Fruit fly (Drosophila melanogaster): ENCODE data around the gene grn.
A peak's percentile ranks its signal among the peaks of the same experiment; 100 is the strongest.

grn gene

DNA sequence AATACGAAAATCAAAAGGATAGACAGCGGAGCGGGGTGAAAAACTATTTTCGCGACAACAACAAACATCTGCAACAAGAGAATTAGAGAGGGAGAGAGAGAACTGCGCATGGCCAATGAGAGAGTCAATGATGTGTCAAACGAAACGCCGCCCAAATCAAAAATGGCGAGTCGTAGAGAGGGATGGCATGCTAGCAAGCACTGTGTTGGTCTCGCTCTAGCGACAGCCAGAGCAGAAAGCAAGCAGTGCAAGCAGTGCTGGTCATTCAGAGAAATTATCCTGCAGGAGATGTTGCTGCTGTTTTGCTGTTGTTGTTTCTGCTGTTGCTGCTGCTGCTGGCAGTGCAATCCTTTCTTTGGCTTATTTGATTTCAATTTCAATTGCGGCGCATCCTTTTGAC is 9.6 kb upstream of the grn start (continued):
- TF ChIP-seq ash1 (GFP tag; optimal IDR thresholded peaks at IDR 0.05) (peak; percentile 76), pho (GFP tag; optimal IDR thresholded peaks at IDR 0.05) (peak; percentile 6), dpn (GFP tag; optimal IDR thresholded peaks at IDR 0.05) (no peak), ttk (GFP tag; IDR thresholded peaks at IDR 0.05) (0 out of 2 replicates have a peak, but pooled peaks have one; percentile 25), Ets65A (GFP tag) (peak; percentile 38), CG12769 (tag; optimal IDR thresholded peaks at IDR 0.05) (peak; percentile 11), sd (tag; optimal IDR thresholded peaks at IDR 0.05) (peak; percentile 8), caup (GFP tag; optimal IDR thresholded peaks at IDR 0.05; ENCODE audit: severe bottlenecking) (no peak), rib (GFP tag; IDR thresholded peaks at IDR 0.05) (peak; percentile 64; the same call in 1 of the 2 replicates), CG8290 (GFP tag; optimal IDR thresholded peaks at IDR 0.05) (peak; percentile 52), CG8290 (tag; optimal IDR thresholded peaks at IDR 0.05) (no peak), sens (GFP tag) (peak; percentile 16), slbo (GFP tag; IDR thresholded peaks at IDR 0.05) (0 out of 2 replicates have a peak, but pooled peaks have one; percentile 3), zen2 (GFP tag; IDR thresholded peaks at IDR 0.05; ENCODE audit: partially characterized antibody) (0 out of 3 replicates have a peak, but pooled peaks have one; percentile 35), D (optimal IDR thresholded peaks at IDR 0.05) (peak; percentile 82), D (GFP tag; optimal IDR thresholded peaks at IDR 0.05) (no peak), HmgZ (tag; optimal IDR thresholded peaks at IDR 0.05) (peak; percentile 55), CG11504 (tag; optimal IDR thresholded peaks at IDR 0.05) (peak; percentile 29), tll (GFP tag; optimal IDR thresholded peaks at IDR 0.05) (peak; percentile 43 to 52), unc-4 (GFP tag; IDR thresholded peaks at IDR 0.05; ENCODE audit: partially characterized antibody) (no peak), sob (GFP tag; IDR thresholded peaks at IDR 0.05) (0 out of 2 replicates have a peak, but pooled peaks have one; percentile 24), Dfd (GFP tag; optimal IDR thresholded peaks at IDR 0.05) (peak in 1 of 2 experiments; percentile 88), NFAT (GFP tag; IDR thresholded peaks at IDR 0.05) (peak; percentile 14; the same call in 1 of the 2 replicates), CG7963 (GFP tag; IDR thresholded peaks at IDR 0.05; ENCODE audit: partially characterized antibody) (no peak), chm (GFP tag; IDR thresholded peaks at IDR 0.05) (peak; percentile 60; the same call in 1 of the 2 replicates), CG17829 (tag; optimal IDR thresholded peaks at IDR 0.05) (peak; percentile 44), CG5953 (GFP tag; IDR thresholded peaks at IDR 0.05) (no peak), CG31365 (tag; optimal IDR thresholded peaks at IDR 0.05) (peak; percentile 99), CG8478 (optimal IDR thresholded peaks at IDR 0.05) (peak; percentile 97), HmgD (GFP tag; optimal IDR thresholded peaks at IDR 0.05) (peak; percentile 90), Bteb2 (GFP tag; optimal IDR thresholded peaks at IDR 0.05) (no peak), Opbp (GFP tag; IDR thresholded peaks at IDR 0.05; ENCODE audit: partially characterized antibody) (peak; percentile 48; the same call in 2 of the 3 replicates), Stat92E (GFP tag; optimal IDR thresholded peaks at IDR 0.05) (no peak), hkb (optimal IDR thresholded peaks at IDR 0.05) (no peak), hkb (GFP tag; IDR thresholded peaks at IDR 0.05) (0 out of 2 replicates have a peak, but pooled peaks have one; percentile 18), pan (optimal IDR thresholded peaks at IDR 0.05) (no peak), pan (GFP tag; optimal IDR thresholded peaks at IDR 0.05 in 1 of 2, IDR thresholded peaks at IDR 0.05 in 1 of 2) (peak in 1 of 2 experiments; percentile 87), CG4617 (GFP tag; optimal IDR thresholded peaks at IDR 0.05; ENCODE audit: borderline replicate concordance) (no peak), aop (GFP tag; IDR thresholded peaks at IDR 0.05) (peak; percentile 24; the same call in 1 of the 2 replicates), CG12236 (GFP tag; optimal IDR thresholded peaks at IDR 0.05) (no peak), CG13123 (GFP tag; optimal IDR thresholded peaks at IDR 0.05) (no peak), CG14050 (GFP tag; IDR thresholded peaks at IDR 0.05) (no peak), Nf-YC (tag; optimal IDR thresholded peaks at IDR 0.05) (peak; percentile 99), zf30C (GFP tag; optimal IDR thresholded peaks at IDR 0.05) (peak; percentile 34), lov (optimal IDR thresholded peaks at IDR 0.05) (no peak), lov (GFP tag; IDR thresholded peaks at IDR 0.05) (no peak), seq (GFP tag; IDR thresholded peaks at IDR 0.05) (peak; percentile 43; the same call in 1 of the 2 replicates), Adf1 (GFP tag; IDR thresholded peaks at IDR 0.05) (peak; percentile 62; the same call in 1 of the 2 replicates), mirr (GFP tag; optimal IDR thresholded peaks at IDR 0.05) (peak; percentile 35), CG9215 (GFP tag; IDR thresholded peaks at IDR 0.05) (no peak), grn (GFP tag; optimal IDR thresholded peaks at IDR 0.05) (peak; percentile 92)

Measured in whole organism, embryonic.